Worm (Caenorhabditis elegans): Measurements from ENCODE around the gene srw-85.

DNA sequence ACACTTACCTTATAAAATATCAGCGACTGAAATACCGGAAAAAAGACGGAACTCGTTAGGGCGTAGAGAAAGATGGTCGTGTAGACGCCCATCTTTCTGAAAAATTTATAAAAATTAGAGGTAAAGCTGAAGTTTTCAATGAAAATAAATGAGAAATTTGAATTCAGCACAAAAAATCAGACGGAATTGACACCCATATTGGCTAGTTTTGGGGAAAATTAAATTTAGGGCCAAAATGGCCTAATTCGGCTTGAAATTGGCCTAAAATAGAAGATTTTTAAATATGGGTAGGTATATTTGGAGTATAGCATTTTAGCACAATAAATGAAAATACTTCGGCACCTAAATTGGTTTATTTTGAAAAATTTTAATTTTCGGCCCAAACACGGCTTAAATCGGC, 40.9 kb downstream of the srw-85 start, which contains the start of gene slcr-46.2:
- TF ChIP-seq efl-3 (GFP tag; optimal IDR thresholded peaks at IDR 0.05) (no peak), ceh-82 (tag; optimal IDR thresholded peaks at IDR 0.05) (no peak), unc-30 (tag; optimal IDR thresholded peaks at IDR 0.05) (no peak), ces-1 (GFP tag; optimal IDR thresholded peaks at IDR 0.05) (no peak), nhr-90 (tag; optimal IDR thresholded peaks at IDR 0.05; ENCODE audit: poor library complexity) (no peak), unc-62 (GFP tag; optimal IDR thresholded peaks at IDR 0.05) (no peak), nhr-28 (tag; optimal IDR thresholded peaks at IDR 0.05) (no peak)

Measured in whole organism, L1 larva.